Fruit fly (Drosophila melanogaster): ENCODE data around the gene CG31776.

- TF ChIP-seq pan (optimal IDR thresholded peaks at IDR 0.05), result no peak
- no peak for TF ChIP-seq usp (GFP tag; optimal IDR thresholded peaks at IDR 0.05)
- TF ChIP-seq EcR (GFP tag; optimal IDR thresholded peaks at IDR 0.05), result no peak
- no peak for TF ChIP-seq psq (optimal IDR thresholded peaks at IDR 0.05)
- no peak for TF ChIP-seq CG8478 (optimal IDR thresholded peaks at IDR 0.05)
- TF ChIP-seq Dll (optimal IDR thresholded peaks at IDR 0.05), result no peak
Measured at dm6 chr2L:3480443-3480839, 10.5 kb downstream of the CG31776 start.

All from whole organism.